Worm (Caenorhabditis elegans): Measurements from ENCODE around the gene sra-34.

- TF ChIP-seq aly-2 (tag; optimal IDR thresholded peaks at IDR 0.05) (no peak), mab-9 (GFP tag; IDR thresholded peaks at IDR 0.05) (no peak), ceh-82 (tag; optimal IDR thresholded peaks at IDR 0.05) (no peak), ets-5 (GFP tag; IDR thresholded peaks at IDR 0.05) (no peak)
Observed at ce11 chrII:4574658-4575057, 31.2 kb upstream of the sra-34 start.

All from whole organism, L1 larva.